Worm (Caenorhabditis elegans) whole organism, L4 larva: ENCODE data around the gene H25K10.2.

Source experiments
- F44E2.7 ChIP-seq: fragments of 200-800 bp; sonication (Bioruptor generic); IDR thresholded peaks from 2 replicates; pipeline ENCODE4 v2.1.2; 2022; ENCODE audit warnings: missing genetic modification characterization, missing compliant biosample characterization
- F49E8.2 ChIP-seq: sonication (generic microtip); optimal IDR thresholded peaks from 2 replicates; lab custom pipeline; 2016; ENCODE audit warnings: missing compliant biosample characterization, mild to moderate bottlenecking, missing genetic modification characterization, borderline replicate concordance
- R02D3.7 ChIP-seq: fragments of 150-350 bp; sonication (generic microtip); optimal IDR thresholded peaks from 3 replicates; lab custom pipeline; 2014; ENCODE audit warnings: missing biosample characterization, missing genetic modification characterization
- Y105C5A.15 ChIP-seq: fragments of 200-800 bp; sonication (Bioruptor generic); IDR thresholded peaks from 2 replicates; pipeline ENCODE4 v1.3.6; 2022; ENCODE audit warnings: missing genetic modification characterization, missing compliant biosample characterization
- Y75B8A.6 ChIP-seq: fragments of 200-800 bp; sonication (Bioruptor generic); IDR thresholded peaks from 2 replicates; pipeline ENCODE4 v1.3.6; 2022; ENCODE audit warnings: missing genetic modification reagents, missing genetic modification characterization, missing compliant biosample characterization
- aly-2 ChIP-seq: sonication (generic microtip); optimal IDR thresholded peaks from 2 replicates; lab custom pipeline; 2018; ENCODE audit warnings: missing biosample characterization, missing genetic modification characterization
- ama-1 ChIP-seq: fragments of 150-350 bp; optimal IDR thresholded peaks from 2 replicates; lab custom pipeline; 2014; ENCODE audit warnings: inconsistent platforms, mixed read lengths
- ceh-44 ChIP-seq: fragments of 200-800 bp; sonication (Bioruptor generic); IDR thresholded peaks from 2 replicates; pipeline ENCODE4 v1.3.6; 2022; ENCODE audit warnings: missing genetic modification reagents, missing genetic modification characterization, missing compliant biosample characterization
- ceh-62 ChIP-seq: sonication (generic microtip); optimal IDR thresholded peaks from 2 replicates; lab custom pipeline; 2017; ENCODE audit warnings: missing biosample characterization, missing genetic modification characterization
- cey-2 ChIP-seq: sonication (generic microtip); optimal IDR thresholded peaks from 3 replicates; lab custom pipeline; 2017; ENCODE audit warnings: missing genetic modification characterization, mild to moderate bottlenecking, missing compliant biosample characterization, antibody characterized with exemption, borderline replicate concordance; ENCODE audit not compliant: insufficient read depth
- ctbp-1 ChIP-seq: fragments of 200-800 bp; sonication (Bioruptor generic); IDR thresholded peaks from 2 replicates; pipeline ENCODE4 v1.3.6; 2022; ENCODE audit warnings: missing genetic modification reagents, missing genetic modification characterization, missing compliant biosample characterization
- daf-12 ChIP-seq: fragments of 150-350 bp; optimal IDR thresholded peaks from 2 replicates; lab custom pipeline; 2014; ENCODE audit warnings: missing biosample characterization, missing genetic modification reagents, missing genetic modification characterization
- daf-8 ChIP-seq: fragments of 200-800 bp; sonication (Bioruptor generic); IDR thresholded peaks from 2 replicates; pipeline ENCODE4 v1.3.6; 2022; ENCODE audit warnings: missing genetic modification characterization, missing compliant biosample characterization
- dmd-6 ChIP-seq: fragments of 200-800 bp; sonication (Bioruptor generic); IDR thresholded peaks from 2 replicates; pipeline ENCODE4 v1.3.6; 2022; ENCODE audit warnings: missing genetic modification reagents, missing genetic modification characterization, missing compliant biosample characterization
- dpl-1 ChIP-seq: fragments of 150-350 bp; optimal IDR thresholded peaks from 2 replicates; lab custom pipeline; 2014; ENCODE audit warnings: missing biosample characterization, missing genetic modification reagents, missing genetic modification characterization
- duxl-1 ChIP-seq: sonication (generic microtip); optimal IDR thresholded peaks from 2 replicates; lab custom pipeline; 2016; ENCODE audit warnings: mild to moderate bottlenecking, missing genetic modification characterization, moderate library complexity, missing compliant biosample characterization; ENCODE audit not compliant: poor library complexity
- dve-1 ChIP-seq: sonication (generic microtip); optimal IDR thresholded peaks from 2 replicates; lab custom pipeline; 2017; ENCODE audit warnings: antibody characterized with exemption, mild to moderate bottlenecking, missing genetic modification characterization, missing compliant biosample characterization; ENCODE audit not compliant: insufficient read depth
- egl-43 ChIP-seq: fragments of 200-800 bp; sonication (Bioruptor generic); IDR thresholded peaks from 2 replicates; pipeline ENCODE4 v1.3.6; 2022; ENCODE audit warnings: missing genetic modification reagents, missing genetic modification characterization, missing compliant biosample characterization
- fos-1 ChIP-seq: fragments of 150-350 bp; optimal IDR thresholded peaks from 2 replicates; lab custom pipeline; 2014; ENCODE audit warnings: missing biosample characterization, missing genetic modification characterization
- gei-8 ChIP-seq: fragments of 200-800 bp; sonication (Bioruptor generic); optimal IDR thresholded peaks from 2 replicates; lab custom pipeline; 2018; ENCODE audit warnings: mild to moderate bottlenecking, missing genetic modification characterization, missing compliant biosample characterization
- hlh-11 ChIP-seq: fragments of 200-800 bp; sonication (Bioruptor generic); optimal IDR thresholded peaks from 2 replicates; lab custom pipeline; 2018; ENCODE audit warnings: mild to moderate bottlenecking, missing genetic modification characterization, missing compliant biosample characterization
- hlh-30 ChIP-seq: sonication (generic microtip); optimal IDR thresholded peaks from 2 replicates; lab custom pipeline; 2017; ENCODE audit warnings: antibody characterized with exemption, mild to moderate bottlenecking, missing genetic modification characterization, missing compliant biosample characterization; ENCODE audit not compliant: insufficient read depth
- hmg-1.1 ChIP-seq: fragments of 200-800 bp; sonication (Bioruptor generic); IDR thresholded peaks from 2 replicates; pipeline ENCODE4 v1.3.6; 2022; ENCODE audit warnings: missing genetic modification reagents, missing genetic modification characterization, missing compliant biosample characterization
- lim-7 ChIP-seq: fragments of 200-800 bp; sonication (Bioruptor generic); IDR thresholded peaks from 2 replicates; pipeline ENCODE4 v1.3.6; 2022; ENCODE audit warnings: missing genetic modification characterization, missing compliant biosample characterization
- lin-13 ChIP-seq: fragments of 150-350 bp; optimal IDR thresholded peaks from 2 replicates; lab custom pipeline; 2014; ENCODE audit warnings: missing biosample characterization, missing genetic modification reagents, missing genetic modification characterization
- lin-15B ChIP-seq: fragments of 150-350 bp; sonication (generic microtip); optimal IDR thresholded peaks from 3 replicates; lab custom pipeline; 2014; ENCODE audit warnings: missing biosample characterization, missing genetic modification characterization
- lin-29 ChIP-seq: fragments of 200-800 bp; sonication (Bioruptor generic); IDR thresholded peaks from 2 replicates; pipeline ENCODE4 v1.3.6; 2022; ENCODE audit warnings: missing genetic modification reagents, missing genetic modification characterization, missing compliant biosample characterization
- lin-38 ChIP-seq: fragments of 200-800 bp; sonication (Bioruptor generic); IDR thresholded peaks from 2 replicates; pipeline ENCODE4 v1.3.6; 2022; ENCODE audit warnings: missing genetic modification reagents, missing genetic modification characterization, missing compliant biosample characterization
- lsy-2 ChIP-seq, 2 experiments: fragments of 150-350 bp in 1 of 2; sonication (generic microtip) in 1 of 2; optimal IDR thresholded peaks; 2 replicates each; lab custom pipeline; 2014 to 2017; ENCODE audit warnings: missing biosample characterization in 2 of 2, missing genetic modification characterization in 2 of 2
- madf-5 ChIP-seq, 2 experiments: fragments of 200-800 bp; sonication (Bioruptor generic); IDR thresholded peaks; 2 replicates each; pipeline ENCODE4 v1.3.6; 2022; ENCODE audit warnings: missing compliant biosample characterization in 2 of 2, missing genetic modification characterization in 2 of 2
- mdt-29 ChIP-seq: fragments of 200-800 bp; sonication (Bioruptor generic); IDR thresholded peaks from 2 replicates; pipeline ENCODE4 v1.3.6; 2022; ENCODE audit warnings: missing genetic modification reagents, missing genetic modification characterization, missing compliant biosample characterization
- mxl-3 ChIP-seq: fragments of 200-800 bp; sonication (Bioruptor generic); optimal IDR thresholded peaks from 2 replicates; lab custom pipeline; 2018; ENCODE audit warnings: mild to moderate bottlenecking, missing genetic modification characterization, missing compliant biosample characterization
- nhr-237 ChIP-seq: sonication (generic microtip); optimal IDR thresholded peaks from 2 replicates; lab custom pipeline; 2017; ENCODE audit warnings: missing biosample characterization, missing genetic modification characterization
- nhr-28 ChIP-seq: fragments of 150-350 bp; optimal IDR thresholded peaks from 2 replicates; lab custom pipeline; 2014; ENCODE audit warnings: missing biosample characterization, missing genetic modification characterization
- nhr-41 ChIP-seq: fragments of 200-800 bp; sonication (Bioruptor generic); IDR thresholded peaks from 2 replicates; pipeline ENCODE4 v1.3.6; 2022; ENCODE audit warnings: missing genetic modification reagents, missing genetic modification characterization, missing compliant biosample characterization
- nhr-42 ChIP-seq: fragments of 200-800 bp; sonication (Bioruptor generic); IDR thresholded peaks from 2 replicates; pipeline ENCODE4 v1.3.6; 2022; ENCODE audit warnings: missing genetic modification characterization, missing compliant biosample characterization
- nhr-48 ChIP-seq: sonication (generic microtip); optimal IDR thresholded peaks from 2 replicates; lab custom pipeline; 2016; ENCODE audit warnings: mild to moderate bottlenecking, missing genetic modification characterization, missing compliant biosample characterization
- nhr-77 ChIP-seq: fragments of 150-350 bp; optimal IDR thresholded peaks from 2 replicates; lab custom pipeline; 2014; ENCODE audit warnings: missing biosample characterization, missing genetic modification characterization
- php-3 ChIP-seq: fragments of 200-800 bp; sonication (Bioruptor generic); IDR thresholded peaks from 2 replicates; pipeline ENCODE4 v1.3.6; 2022; ENCODE audit warnings: missing genetic modification reagents, missing genetic modification characterization, missing compliant biosample characterization
- pqm-1 ChIP-seq: sonication (generic microtip); optimal IDR thresholded peaks from 2 replicates; lab custom pipeline; 2017; ENCODE audit warnings: missing biosample characterization, missing genetic modification characterization
- set-16 ChIP-seq: fragments of 200-800 bp; sonication (Bioruptor generic); IDR thresholded peaks from 2 replicates; pipeline ENCODE4 v1.3.6; 2022; ENCODE audit warnings: missing genetic modification reagents, missing genetic modification characterization, missing compliant biosample characterization
- skn-1 ChIP-seq: fragments of 150-350 bp; optimal IDR thresholded peaks from 2 replicates; lab custom pipeline; 2014; ENCODE audit warnings: missing biosample characterization, missing genetic modification characterization
- snpc-1.2 ChIP-seq: fragments of 200-800 bp; sonication (Bioruptor generic); IDR thresholded peaks from 2 replicates; pipeline ENCODE4 v1.3.6; 2022; ENCODE audit warnings: missing genetic modification reagents, missing genetic modification characterization, missing compliant biosample characterization
- spr-3 ChIP-seq: fragments of 200-800 bp; sonication (Bioruptor generic); optimal IDR thresholded peaks from 2 replicates; lab custom pipeline; 2018; ENCODE audit warnings: mild to moderate bottlenecking, missing genetic modification characterization, missing compliant biosample characterization
- unc-130 ChIP-seq: sonication (generic microtip); optimal IDR thresholded peaks from 2 replicates; lab custom pipeline; 2016; ENCODE audit warnings: missing genetic modification reagents, missing genetic modification characterization, missing compliant biosample characterization
- vab-7 ChIP-seq: fragments of 200-800 bp; sonication (Bioruptor generic); IDR thresholded peaks from 2 replicates; pipeline ENCODE4 v1.3.6; 2022; ENCODE audit warnings: missing genetic modification reagents, missing genetic modification characterization, missing compliant biosample characterization
- zag-1 ChIP-seq: fragments of 150-350 bp; optimal IDR thresholded peaks from 2 replicates; lab custom pipeline; 2014; ENCODE audit warnings: missing biosample characterization, missing genetic modification characterization
- zfp-3 ChIP-seq: fragments of 200-800 bp; sonication (Bioruptor generic); conservative IDR thresholded peaks from 2 replicates; pipeline ENCODE4 v1.3.6; 2022; ENCODE audit warnings: missing genetic modification reagents, missing genetic modification characterization, missing compliant biosample characterization
- zip-11 ChIP-seq: fragments of 200-800 bp; sonication (Bioruptor generic); IDR thresholded peaks from 2 replicates; pipeline ENCODE4 v1.3.6; 2022; ENCODE audit warnings: missing genetic modification characterization, missing compliant biosample characterization
- zip-2 ChIP-seq: fragments of 150-350 bp; optimal IDR thresholded peaks from 2 replicates; lab custom pipeline; 2014; ENCODE audit warnings: missing biosample characterization, missing genetic modification characterization

H25K10.2 gene

DNA sequence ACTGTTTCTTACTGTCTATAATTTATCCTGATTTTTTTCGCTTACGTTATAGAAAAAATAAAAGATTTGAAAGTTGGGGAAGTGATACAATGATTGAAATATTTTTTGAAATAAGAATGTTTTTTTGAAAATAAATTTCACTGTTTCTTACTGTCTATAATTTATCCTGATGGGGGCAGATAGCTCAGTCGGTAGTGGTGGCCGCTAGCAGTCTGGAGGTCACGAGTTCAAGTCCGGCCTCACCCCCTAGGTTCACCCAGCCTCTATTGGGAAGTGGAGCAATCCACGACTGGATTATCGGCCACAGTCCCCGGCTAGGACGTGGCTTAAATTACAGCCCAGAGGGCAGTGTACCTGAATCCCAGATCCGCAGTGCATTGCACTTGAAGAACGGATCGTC, 38.7 kb downstream of the H25K10.2 start:
- TF ChIP-seq nhr-41 (GFP tag; lab: Robert Waterston, UW) (0 out of 2 replicates have a peak, but pooled peaks have one; percentile 42), snpc-1.2 (peak; percentile 94), set-16 (GFP tag; lab: Robert Waterston, UW) (peak; percentile 24; the same call in 1 of the 2 replicates)

DNA sequence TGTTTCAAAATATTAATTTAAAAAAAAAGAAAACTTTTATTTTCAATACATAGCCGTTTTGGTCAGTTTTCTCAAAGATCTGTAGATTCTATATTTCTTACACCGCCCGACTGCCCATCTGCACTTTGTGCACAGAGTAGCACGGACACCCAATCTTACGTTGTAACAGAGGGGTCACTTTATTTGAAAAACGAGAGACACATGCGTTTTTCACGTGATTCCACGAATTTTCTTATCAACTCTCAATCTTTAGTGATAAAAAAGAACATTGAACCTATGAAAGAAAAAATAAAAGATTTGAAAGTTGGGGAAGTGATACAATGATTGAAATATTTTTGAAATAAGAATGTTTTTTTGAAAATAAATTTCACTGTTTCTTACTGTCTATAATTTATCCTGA, 39.5 kb downstream of the H25K10.2 start:
- TF ChIP-seq nhr-77 (tag; lab: Kevin White, UChicago) (no peak), ama-1 (peak; percentile 25), skn-1 (no peak), spr-3 (GFP tag; lab: Kevin White, UChicago) (no peak), madf-5 (GFP tag; IDR thresholded peaks at IDR 0.05; lab: Robert Waterston, UW) (no peak), egl-43 (GFP tag; lab: Robert Waterston, UW) (no peak), lsy-2 (tag; optimal IDR thresholded peaks at IDR 0.05; lab: Kevin White, UChicago) (no peak), Y75B8A.6 (GFP tag; lab: Robert Waterston, UW) (no peak), F49E8.2 (no peak), F44E2.7 (GFP tag; lab: Robert Waterston, UW) (no peak), lim-7 (GFP tag; lab: Robert Waterston, UW) (no peak), dmd-6 (GFP tag; lab: Robert Waterston, UW) (peak; percentile 81), daf-12 (tag; lab: Kevin White, UChicago) (no peak), hlh-11 (tag; lab: Kevin White, UChicago) (peak; percentile 59), zfp-3 (peak; percentile 50; the same call in 1 of the 2 replicates), ctbp-1 (GFP tag; lab: Robert Waterston, UW) (no peak), R02D3.7 (tag; lab: Kevin White, UChicago) (no peak), dve-1 (peak; percentile 62), hlh-30 (peak; percentile 79), vab-7 (GFP tag; lab: Robert Waterston, UW) (no peak), unc-130 (GFP tag; lab: Kevin White, UChicago) (no peak), duxl-1 (no peak), fos-1 (tag; lab: Kevin White, UChicago) (no peak), zip-11 (GFP tag; lab: Robert Waterston, UW) (no peak), ceh-62 (tag; lab: Kevin White, UChicago) (no peak), aly-2 (tag; lab: Kevin White, UChicago) (no peak), dpl-1 (no peak), daf-8 (no peak), zip-2 (no peak), cey-2 (no peak), nhr-42 (GFP tag; lab: Robert Waterston, UW) (no peak), snpc-1.2 (no peak), lin-13 (no peak), lin-29 (GFP tag; lab: Robert Waterston, UW) (no peak), hmg-1.1 (GFP tag; lab: Robert Waterston, UW) (no peak), mxl-3 (GFP tag; lab: Kevin White, UChicago) (no peak), gei-8 (GFP tag; lab: Kevin White, UChicago) (no peak), nhr-237 (tag; lab: Kevin White, UChicago) (no peak), Y105C5A.15 (GFP tag; lab: Robert Waterston, UW) (no peak), pqm-1 (tag; lab: Kevin White, UChicago) (no peak), nhr-48 (no peak), mdt-29 (GFP tag; lab: Robert Waterston, UW) (peak; percentile 19; the same call in 1 of the 2 replicates), ceh-44 (GFP tag; lab: Robert Waterston, UW) (no peak), zag-1 (tag; lab: Kevin White, UChicago) (no peak), nhr-28 (tag; lab: Kevin White, UChicago) (peak; percentile 36), php-3 (0 out of 2 replicates have a peak, but pooled peaks have one; percentile 48), lin-38 (GFP tag; lab: Robert Waterston, UW) (no peak), lin-15B (no peak)
